Fruit fly (Drosophila melanogaster): ENCODE results near the gene CG6793.
A peak's percentile ranks its signal among the peaks of the same experiment; 100 is the strongest.

CG6793 gene

DNA sequence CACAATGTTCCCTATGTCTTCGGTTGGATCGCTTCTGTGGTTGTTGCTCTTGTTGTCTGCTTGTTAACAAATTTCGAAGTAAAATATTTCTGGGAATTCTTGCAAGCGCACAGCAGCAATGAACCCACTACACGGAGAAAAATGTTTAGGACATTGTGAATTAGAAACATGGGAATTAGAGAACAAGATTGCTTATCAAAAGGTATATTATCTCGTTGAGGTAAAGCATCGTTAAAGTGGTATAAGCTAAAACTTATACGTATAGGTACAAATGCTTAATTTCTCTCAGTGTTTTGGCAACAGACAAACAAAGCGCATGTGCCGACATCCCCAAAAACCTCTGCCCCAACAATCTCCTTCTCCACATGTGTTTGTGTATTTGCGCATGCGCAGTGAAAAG lies 11.5 kb downstream of the CG6793 start:
- TF ChIP-seq ey (GFP tag; optimal IDR thresholded peaks at IDR 0.05), result peak; percentile 91
- no peak for TF ChIP-seq Mio (GFP tag; optimal IDR thresholded peaks at IDR 0.05)
- peak; percentile 93 for TF ChIP-seq Hnf4 (GFP tag; optimal IDR thresholded peaks at IDR 0.05)
- peak; percentile 70 for TF ChIP-seq Jra (GFP tag; optimal IDR thresholded peaks at IDR 0.05)
- peak; percentile 89 for TF ChIP-seq tai (GFP tag; optimal IDR thresholded peaks at IDR 0.05)
- TF ChIP-seq Rel (GFP tag; optimal IDR thresholded peaks at IDR 0.05), result peak; percentile 90
- peak; percentile 50 for TF ChIP-seq Rel (tag; optimal IDR thresholded peaks at IDR 0.05)
- no peak for TF ChIP-seq Vsx2 (GFP tag; optimal IDR thresholded peaks at IDR 0.05; ENCODE audit: partially characterized antibody)
- peak; percentile 90 for TF ChIP-seq HLH106 (tag; optimal IDR thresholded peaks at IDR 0.05)
- TF ChIP-seq lola (GFP tag; optimal IDR thresholded peaks at IDR 0.05), result no peak
- TF ChIP-seq fru (GFP tag; optimal IDR thresholded peaks at IDR 0.05), result peak; percentile 95
- TF ChIP-seq br (GFP tag; optimal IDR thresholded peaks at IDR 0.05), result peak; percentile 93
- peak; percentile 82 for TF ChIP-seq CG9705 (GFP tag; optimal IDR thresholded peaks at IDR 0.05)
- no peak for TF ChIP-seq Myc (optimal IDR thresholded peaks at IDR 0.05)
- peak; percentile 82 to 95 for TF ChIP-seq foxo (GFP tag; optimal IDR thresholded peaks at IDR 0.05)
- no peak for TF ChIP-seq jim (GFP tag; optimal IDR thresholded peaks at IDR 0.05)
- no peak for TF ChIP-seq GATAd (GFP tag; optimal IDR thresholded peaks at IDR 0.05)
- no peak for TF ChIP-seq usp (GFP tag; optimal IDR thresholded peaks at IDR 0.05)
- TF ChIP-seq pan (optimal IDR thresholded peaks at IDR 0.05), result no peak
- peak; percentile 93 for TF ChIP-seq woc (GFP tag; optimal IDR thresholded peaks at IDR 0.05)
- TF ChIP-seq Hr83 (GFP tag; optimal IDR thresholded peaks at IDR 0.05; ENCODE audit: poor library complexity, severe bottlenecking), result peak; percentile 24
- TF ChIP-seq sage (GFP tag; optimal IDR thresholded peaks at IDR 0.05), result peak; percentile 68
- TF ChIP-seq dsf (GFP tag; optimal IDR thresholded peaks at IDR 0.05; ENCODE audit: borderline replicate concordance), result peak; percentile 28
- no peak for TF ChIP-seq Hr78 (GFP tag; optimal IDR thresholded peaks at IDR 0.05)
- peak; percentile 87 for TF ChIP-seq psq (GFP tag; optimal IDR thresholded peaks at IDR 0.05)
- TF ChIP-seq CrebA (GFP tag; optimal IDR thresholded peaks at IDR 0.05; ENCODE audit: borderline replicate concordance), result peak; percentile 74
- TF ChIP-seq OdsH (GFP tag; optimal IDR thresholded peaks at IDR 0.05), result peak; percentile 90
- TF ChIP-seq Abd-B (GFP tag; optimal IDR thresholded peaks at IDR 0.05), result no peak
- TF ChIP-seq h (GFP tag; optimal IDR thresholded peaks at IDR 0.05), result peak; percentile 96
- TF ChIP-seq dmrt93B (GFP tag; optimal IDR thresholded peaks at IDR 0.05), result peak; percentile 81
- TF ChIP-seq CG32264 (GFP tag; optimal IDR thresholded peaks at IDR 0.05), result peak; percentile 84
- peak; percentile 88 for TF ChIP-seq Sp1 (GFP tag; optimal IDR thresholded peaks at IDR 0.05)
- peak; percentile 81 for TF ChIP-seq brk (GFP tag; optimal IDR thresholded peaks at IDR 0.05)
- TF ChIP-seq rgr (GFP tag; optimal IDR thresholded peaks at IDR 0.05), result peak; percentile 92
- no peak for TF ChIP-seq N (GFP tag; optimal IDR thresholded peaks at IDR 0.05)

DNA sequence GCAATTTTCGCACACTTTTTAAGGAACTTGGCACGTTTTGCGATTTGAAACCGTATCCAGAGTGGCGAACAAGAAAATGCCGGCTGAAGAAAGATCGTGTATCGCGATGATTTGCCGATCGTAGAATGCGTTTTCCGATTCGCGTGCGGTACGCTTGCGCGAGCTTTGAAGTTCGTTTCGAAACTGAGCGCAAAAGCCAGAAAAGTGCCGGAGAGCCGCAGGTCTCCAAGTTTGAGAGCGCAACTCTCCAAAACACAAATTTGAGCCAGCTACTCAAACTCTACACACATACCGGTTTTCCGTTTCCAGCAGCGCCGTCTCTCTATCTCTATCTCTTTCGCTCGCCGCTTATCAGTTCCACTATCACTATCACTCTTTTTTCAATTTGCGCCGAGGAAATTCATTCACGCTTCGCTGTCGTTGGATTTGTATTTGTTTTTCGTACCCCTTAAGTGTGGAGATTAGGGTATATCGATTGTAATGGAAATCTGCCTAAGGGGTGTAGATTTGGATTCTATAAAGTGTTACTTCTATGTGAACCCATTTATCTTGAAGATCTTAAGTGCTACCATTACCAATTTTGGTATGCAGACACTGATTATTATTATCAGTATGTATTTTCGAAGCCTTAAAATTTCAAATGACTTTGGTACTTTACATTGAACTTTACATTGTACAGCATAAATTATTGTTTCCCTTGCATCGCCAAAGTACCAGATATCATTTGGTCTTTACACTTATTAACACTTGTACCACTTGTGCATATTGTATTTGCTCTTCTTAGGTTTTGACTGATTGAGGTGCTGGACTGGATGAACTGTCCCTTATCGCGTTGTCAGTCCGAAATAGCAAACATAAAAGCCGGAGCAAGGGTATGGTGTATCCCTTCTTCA lies 14.3 kb downstream of the CG6793 start:
- peak; percentile 37 for TF ChIP-seq fru (GFP tag; optimal IDR thresholded peaks at IDR 0.05)
- TF ChIP-seq GATAd (GFP tag; optimal IDR thresholded peaks at IDR 0.05), result peak; percentile 85
- TF ChIP-seq Sp1 (GFP tag; optimal IDR thresholded peaks at IDR 0.05), result no peak
- TF ChIP-seq brk (GFP tag; optimal IDR thresholded peaks at IDR 0.05), result no peak
- TF ChIP-seq HLH106 (tag; optimal IDR thresholded peaks at IDR 0.05), result no peak
- TF ChIP-seq Hr78 (GFP tag; optimal IDR thresholded peaks at IDR 0.05), result no peak
- TF ChIP-seq tai (GFP tag; optimal IDR thresholded peaks at IDR 0.05), result no peak
- TF ChIP-seq OdsH (GFP tag; optimal IDR thresholded peaks at IDR 0.05), result no peak
- TF ChIP-seq ey (GFP tag; optimal IDR thresholded peaks at IDR 0.05), result peak; percentile 22
- no peak for TF ChIP-seq Hr83 (GFP tag; optimal IDR thresholded peaks at IDR 0.05; ENCODE audit: poor library complexity, severe bottlenecking)
- TF ChIP-seq Vsx2 (GFP tag; optimal IDR thresholded peaks at IDR 0.05; ENCODE audit: partially characterized antibody), result peak; percentile 79
- TF ChIP-seq lola (GFP tag; optimal IDR thresholded peaks at IDR 0.05), result no peak
- TF ChIP-seq sage (GFP tag; optimal IDR thresholded peaks at IDR 0.05), result no peak
- TF ChIP-seq Dfd (GFP tag; optimal IDR thresholded peaks at IDR 0.05), result no peak
- no peak for TF ChIP-seq Abd-B (GFP tag; optimal IDR thresholded peaks at IDR 0.05)
- TF ChIP-seq jim (GFP tag; optimal IDR thresholded peaks at IDR 0.05), result no peak
- peak; percentile 56 for TF ChIP-seq sv (GFP tag; optimal IDR thresholded peaks at IDR 0.05)
- TF ChIP-seq br (GFP tag; optimal IDR thresholded peaks at IDR 0.05), result no peak
- TF ChIP-seq usp (GFP tag; optimal IDR thresholded peaks at IDR 0.05), result no peak
- TF ChIP-seq Jra (GFP tag; optimal IDR thresholded peaks at IDR 0.05), result no peak
- TF ChIP-seq Rel (GFP tag; optimal IDR thresholded peaks at IDR 0.05), result no peak
- TF ChIP-seq Rel (tag; optimal IDR thresholded peaks at IDR 0.05), result no peak
- no peak for TF ChIP-seq Hnf4 (GFP tag; optimal IDR thresholded peaks at IDR 0.05)
- TF ChIP-seq dl (GFP tag; optimal IDR thresholded peaks at IDR 0.05; ENCODE audit: insufficient read depth in 1 of 2, partially characterized antibody in 2 of 2), result peak; percentile 11 to 39
- no peak for TF ChIP-seq CrebA (GFP tag; optimal IDR thresholded peaks at IDR 0.05; ENCODE audit: borderline replicate concordance)
- peak; percentile 27 for TF ChIP-seq h (GFP tag; optimal IDR thresholded peaks at IDR 0.05)
- TF ChIP-seq dsf (GFP tag; optimal IDR thresholded peaks at IDR 0.05; ENCODE audit: borderline replicate concordance), result no peak
- TF ChIP-seq psq (GFP tag; optimal IDR thresholded peaks at IDR 0.05), result no peak
- TF ChIP-seq foxo (GFP tag; optimal IDR thresholded peaks at IDR 0.05), result peak; percentile 35 to 52
- no peak for TF ChIP-seq Myc (optimal IDR thresholded peaks at IDR 0.05)
- peak; percentile 45 for TF ChIP-seq pan (optimal IDR thresholded peaks at IDR 0.05)
- peak; percentile 20 for TF ChIP-seq woc (GFP tag; optimal IDR thresholded peaks at IDR 0.05)
- TF ChIP-seq dmrt93B (GFP tag; optimal IDR thresholded peaks at IDR 0.05), result no peak
- no peak for TF ChIP-seq CG32264 (GFP tag; optimal IDR thresholded peaks at IDR 0.05)
- TF ChIP-seq N (GFP tag; optimal IDR thresholded peaks at IDR 0.05), result no peak
- no peak for TF ChIP-seq Mio (GFP tag; optimal IDR thresholded peaks at IDR 0.05)
- TF ChIP-seq CG9705 (GFP tag; optimal IDR thresholded peaks at IDR 0.05), result no peak
- TF ChIP-seq rgr (GFP tag; optimal IDR thresholded peaks at IDR 0.05), result peak; percentile 24
- peak; percentile 65 for TF ChIP-seq Dif (GFP tag; optimal IDR thresholded peaks at IDR 0.05; ENCODE audit: partially characterized antibody)

All from whole organism, wandering third instar larva.